Worm (Caenorhabditis elegans) whole organism, early embryonic: ENCODE results near the gene dsl-2.

Experiments
- B0310.2 ChIP-seq: sonication (generic microtip); optimal IDR thresholded peaks from 2 replicates; lab custom pipeline; 2016; ENCODE audit warnings: mild to moderate bottlenecking, missing genetic modification characterization, missing compliant biosample characterization
- F13C5.2 ChIP-seq: sonication (generic microtip); optimal IDR thresholded peaks from 2 replicates; lab custom pipeline; 2017; ENCODE audit warnings: mild to moderate bottlenecking, missing genetic modification characterization, inconsistent platforms, missing compliant biosample characterization
- aly-1 ChIP-seq: sonication (generic microtip); optimal IDR thresholded peaks from 2 replicates; lab custom pipeline; 2016; ENCODE audit warnings: missing genetic modification characterization, missing compliant biosample characterization
- ama-1 ChIP-seq: fragments of 150-350 bp; optimal IDR thresholded peaks from 2 replicates; lab custom pipeline; 2014
- ceh-13 ChIP-seq: fragments of 200-800 bp; sonication (Bioruptor generic); optimal IDR thresholded peaks from 2 replicates; lab custom pipeline; 2018; ENCODE audit warnings: mild to moderate bottlenecking, missing genetic modification characterization, missing compliant biosample characterization
- ceh-36 ChIP-seq: sonication (generic microtip); optimal IDR thresholded peaks from 2 replicates; lab custom pipeline; 2016; ENCODE audit warnings: missing genetic modification characterization, inconsistent platforms, missing compliant biosample characterization
- ets-7 ChIP-seq: sonication (generic microtip); optimal IDR thresholded peaks from 2 replicates; lab custom pipeline; 2016; ENCODE audit warnings: missing genotype, missing genetic modification characterization, missing compliant biosample characterization
- flt-1 ChIP-seq: fragments of 200-800 bp; sonication (Bioruptor generic); IDR thresholded peaks from 2 replicates; pipeline ENCODE4 v1.3.6; 2022; ENCODE audit warnings: missing genetic modification characterization, missing compliant biosample characterization
- hmbx-1 ChIP-seq: sonication (generic microtip); optimal IDR thresholded peaks from 2 replicates; lab custom pipeline; 2016; ENCODE audit warnings: mild to moderate bottlenecking, missing genetic modification characterization, missing compliant biosample characterization
- hmg-4 ChIP-seq: fragments of 200-800 bp; sonication (Bioruptor generic); optimal IDR thresholded peaks from 2 replicates; lab custom pipeline; 2018; ENCODE audit warnings: mild to moderate bottlenecking, missing genetic modification characterization, missing compliant biosample characterization
- hnd-1 ChIP-seq: sonication (generic microtip); optimal IDR thresholded peaks from 2 replicates; lab custom pipeline; 2016; ENCODE audit warnings: missing genetic modification characterization, missing compliant biosample characterization
- pes-1 ChIP-seq: fragments of 200-800 bp; sonication (Bioruptor generic); IDR thresholded peaks from 2 replicates; pipeline ENCODE4 v1.3.6; 2022; ENCODE audit warnings: missing genetic modification reagents, missing genetic modification characterization, missing compliant biosample characterization
- scrt-1 ChIP-seq: fragments of 200-800 bp; sonication (Bioruptor generic); IDR thresholded peaks from 2 replicates; pipeline ENCODE4 v1.3.6; 2022; ENCODE audit warnings: missing genetic modification characterization, missing compliant biosample characterization
- sea-1 ChIP-seq: fragments of 200-800 bp; sonication (Bioruptor generic); conservative IDR thresholded peaks from 2 replicates; pipeline ENCODE4 v1.3.6; 2022; ENCODE audit warnings: missing genetic modification characterization, missing compliant biosample characterization
- tbx-11 ChIP-seq: fragments of 200-800 bp; sonication (Bioruptor generic); IDR thresholded peaks from 2 replicates; pipeline ENCODE4 v1.3.6; 2022; ENCODE audit warnings: missing genetic modification characterization, missing compliant biosample characterization
- tbx-37 ChIP-seq: fragments of 200-800 bp; sonication (Bioruptor generic); conservative IDR thresholded peaks from 2 replicates; pipeline ENCODE4 v1.3.6; 2022; ENCODE audit warnings: missing genetic modification reagents, missing genetic modification characterization, missing compliant biosample characterization
- tra-4 ChIP-seq: sonication (generic microtip); optimal IDR thresholded peaks from 2 replicates; lab custom pipeline; 2017; ENCODE audit warnings: missing genetic modification characterization, missing compliant biosample characterization

Gene dsl-2

ce11 chrIV:1168311-1168965, 36.3 kb downstream of the dsl-2 start:
- TF ChIP-seq sea-1 (GFP tag; lab: Robert Waterston, UW) (no peak), aly-1 (tag; lab: Kevin White, UChicago) (no peak), ama-1 (no peak), scrt-1 (no peak), hmg-4 (GFP tag; lab: Kevin White, UChicago) (no peak), F13C5.2 (tag; lab: Kevin White, UChicago) (peak; percentile 36)

ce11 chrIV:1167352-1167751, 37.4 kb downstream of the dsl-2 start:
- no peak for TF ChIP-seq ama-1
- no peak for TF ChIP-seq flt-1 (GFP tag; lab: Robert Waterston, UW)
- TF ChIP-seq sea-1 (GFP tag; lab: Robert Waterston, UW) = no peak
- TF ChIP-seq pes-1 (GFP tag; lab: Robert Waterston, UW) = no peak
- no peak for TF ChIP-seq ceh-13 (GFP tag; lab: Kevin White, UChicago)
- no peak for TF ChIP-seq tbx-11 (GFP tag; lab: Robert Waterston, UW)
- no peak for TF ChIP-seq scrt-1
- TF ChIP-seq hnd-1 (tag; lab: Kevin White, UChicago) = no peak
- no peak for TF ChIP-seq F13C5.2 (tag; lab: Kevin White, UChicago)
- TF ChIP-seq B0310.2 (tag; lab: Kevin White, UChicago) = no peak
- TF ChIP-seq tbx-37 = no peak

ce11 chrIV:1163126-1163525, 41.6 kb downstream of the dsl-2 start, which contains the start of gene C50A2.7:
Gene C50A2.7, plus strand, starts transcription at chrIV:1163426.
- TF ChIP-seq pes-1 (GFP tag; lab: Robert Waterston, UW) = no peak
- TF ChIP-seq tbx-11 (GFP tag; lab: Robert Waterston, UW) = no peak
- TF ChIP-seq ama-1 = no peak
- no peak for TF ChIP-seq hnd-1 (tag; lab: Kevin White, UChicago)
- TF ChIP-seq hmbx-1 = no peak
- TF ChIP-seq ets-7 (tag; lab: Kevin White, UChicago) = no peak
- TF ChIP-seq tra-4 (tag; lab: Kevin White, UChicago) = no peak
- TF ChIP-seq hmg-4 (GFP tag; lab: Kevin White, UChicago) = no peak

- TF ChIP-seq hmbx-1 (no peak), pes-1 (GFP tag; lab: Robert Waterston, UW) (no peak), hnd-1 (tag; lab: Kevin White, UChicago) (no peak), ceh-13 (GFP tag; lab: Kevin White, UChicago) (no peak), tbx-37 (no peak), flt-1 (GFP tag; lab: Robert Waterston, UW) (no peak), hmg-4 (GFP tag; lab: Kevin White, UChicago) (no peak), B0310.2 (tag; lab: Kevin White, UChicago) (no peak), tra-4 (tag; lab: Kevin White, UChicago) (no peak), ets-7 (tag; lab: Kevin White, UChicago) (no peak), tbx-11 (GFP tag; lab: Robert Waterston, UW) (no peak), ceh-36 (no peak), ama-1 (no peak), scrt-1 (no peak)
Measured at ce11 chrIV:1160386-1160785, 44.4 kb downstream of the dsl-2 start, which contains the start of gene ets-8. Gene ets-8, minus strand, starts transcription at chrIV:1160486.

ce11 chrIV:1157928-1158327, 46.8 kb downstream of the dsl-2 start, which contains the start of gene C50A2.3:
Gene C50A2.3, minus strand, starts transcription at chrIV:1158028.
- TF ChIP-seq ceh-36 (no peak), hmg-4 (GFP tag; lab: Kevin White, UChicago) (no peak), flt-1 (GFP tag; lab: Robert Waterston, UW) (no peak), ceh-13 (GFP tag; lab: Kevin White, UChicago) (no peak), ama-1 (no peak), hnd-1 (tag; lab: Kevin White, UChicago) (no peak), B0310.2 (tag; lab: Kevin White, UChicago) (no peak), tbx-11 (GFP tag; lab: Robert Waterston, UW) (no peak), pes-1 (GFP tag; lab: Robert Waterston, UW) (no peak)

DNA sequence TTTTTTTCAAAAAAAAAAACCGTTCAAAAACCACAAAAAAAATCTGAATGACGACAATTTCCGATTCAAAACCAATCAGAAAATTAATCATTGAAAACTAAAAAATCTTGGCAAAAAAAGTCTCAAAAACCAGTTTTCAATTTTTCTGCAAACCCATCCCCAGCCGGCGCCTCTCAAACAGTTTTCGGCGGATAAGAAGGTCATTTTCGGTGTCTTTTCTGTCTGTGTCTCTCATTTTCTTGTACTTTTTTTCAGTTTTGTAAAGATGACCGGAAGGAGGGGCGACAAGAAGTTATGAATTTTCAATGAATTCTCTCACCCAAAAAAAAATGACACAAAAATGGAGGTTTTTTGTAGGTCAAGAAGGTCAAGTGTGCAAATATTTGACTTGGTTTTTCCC, 49.6 kb downstream of the dsl-2 start:
- TF ChIP-seq ama-1 (no peak), hmg-4 (GFP tag; lab: Kevin White, UChicago) (no peak), F13C5.2 (tag; lab: Kevin White, UChicago) (no peak), tra-4 (tag; lab: Kevin White, UChicago) (no peak), tbx-37 (no peak), scrt-1 (no peak), ets-7 (tag; lab: Kevin White, UChicago) (no peak), aly-1 (tag; lab: Kevin White, UChicago) (no peak), hnd-1 (tag; lab: Kevin White, UChicago) (no peak), flt-1 (GFP tag; lab: Robert Waterston, UW) (no peak), tbx-11 (GFP tag; lab: Robert Waterston, UW) (no peak), ceh-13 (GFP tag; lab: Kevin White, UChicago) (no peak), sea-1 (GFP tag; lab: Robert Waterston, UW) (no peak)
